Worm (Caenorhabditis elegans): Measurements from ENCODE around the gene hhat-2.

hhat-2 gene

ce11 chrIV:14790579-14790978 is 38.3 kb downstream of the hhat-2 start:
- no peak for TF ChIP-seq unc-62 (GFP tag; optimal IDR thresholded peaks at IDR 0.05)

ce11 chrIV:14786374-14787136 is 42.4 kb downstream of the hhat-2 start, which contains the start of gene melo-1:
TSS of gene melo-1 (plus strand) at chrIV:14787031.
- no peak for TF ChIP-seq unc-62 (GFP tag; optimal IDR thresholded peaks at IDR 0.05)

DNA sequence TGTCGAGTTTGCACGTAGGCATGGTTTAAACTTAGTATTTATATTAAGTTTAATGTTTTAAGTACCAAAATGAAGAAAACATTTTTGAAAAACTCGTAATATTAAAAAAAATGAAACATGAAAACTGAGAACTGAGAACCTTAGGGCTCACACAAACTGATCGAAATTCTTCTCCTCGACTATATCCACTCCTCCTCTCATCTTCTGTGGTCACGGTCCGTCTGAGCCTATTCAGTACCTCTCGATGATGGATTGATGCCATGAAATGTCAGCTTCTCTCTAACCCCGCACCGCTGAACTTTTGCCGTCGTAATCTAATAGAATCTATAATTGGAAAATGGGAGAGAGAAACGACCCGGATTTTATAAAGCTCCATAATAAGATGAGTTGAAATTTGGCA is 44.4 kb downstream of the hhat-2 start, which contains the start of gene nlp-56:
Gene nlp-56, minus strand, starts transcription at position 257 of the 400 bp plus-strand sequence.
- TF ChIP-seq unc-62 (GFP tag; optimal IDR thresholded peaks at IDR 0.05), result no peak

- TF ChIP-seq unc-62 (GFP tag; optimal IDR thresholded peaks at IDR 0.05), result no peak
Observed at ce11 chrIV:14782211-14782610, 46.7 kb downstream of the hhat-2 start, which contains the start of gene Y57G11C.1130. TSS of gene Y57G11C.1130 (plus strand) at chrIV:14782511.

- no peak for TF ChIP-seq unc-62 (GFP tag; optimal IDR thresholded peaks at IDR 0.05)
Observed at ce11 chrIV:14781537-14781936, 47.4 kb downstream of the hhat-2 start, which contains the start of gene Y57G11C.8. TSS of gene Y57G11C.8 (plus strand) at chrIV:14781837.
